Fruit fly (Drosophila melanogaster): ENCODE data around the gene Edem2.

The Edem2 gene

DNA sequence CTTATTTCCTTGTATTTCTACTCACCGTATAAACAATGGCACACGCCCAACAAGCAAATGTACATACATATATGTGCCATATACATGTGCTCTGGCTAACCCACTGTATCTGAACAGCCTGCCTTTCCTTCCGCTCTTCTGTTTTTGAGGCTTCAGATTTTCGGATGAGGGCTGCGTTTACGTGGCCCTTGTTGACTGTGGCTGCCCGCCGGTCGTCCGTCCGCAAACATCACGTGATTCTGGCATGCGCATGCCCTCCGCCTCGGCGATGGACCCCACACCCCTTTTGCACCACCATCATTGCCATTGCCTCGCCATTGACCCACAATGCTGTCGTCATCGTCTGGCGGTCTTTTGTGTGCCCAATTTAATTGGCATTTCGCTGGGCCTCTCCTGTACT is 13.3 kb downstream of the Edem2 start (continued):
- TF ChIP-seq H2.0 (GFP tag; IDR thresholded peaks at IDR 0.05), result no peak
- peak; percentile 21 for TF ChIP-seq CG12659 (GFP tag; optimal IDR thresholded peaks at IDR 0.05)
- TF ChIP-seq CG12299 (tag; optimal IDR thresholded peaks at IDR 0.05), result no peak
- no peak for TF ChIP-seq CG8388 (GFP tag; optimal IDR thresholded peaks at IDR 0.05)
- TF ChIP-seq CG11504 (tag; optimal IDR thresholded peaks at IDR 0.05), result no peak
- TF ChIP-seq cg (GFP tag; optimal IDR thresholded peaks at IDR 0.05), result peak; percentile 7
- no peak for TF ChIP-seq Lim3 (GFP tag; IDR thresholded peaks at IDR 0.05)
- no peak for TF ChIP-seq CG11695 (GFP tag; IDR thresholded peaks at IDR 0.05)
- TF ChIP-seq Nf-YC (tag; optimal IDR thresholded peaks at IDR 0.05), result peak; percentile 38
- no peak for TF ChIP-seq ATbp (GFP tag; optimal IDR thresholded peaks at IDR 0.05)
- peak; percentile 58; the same call in 1 of the 3 replicates for TF ChIP-seq Dbx (GFP tag; IDR thresholded peaks at IDR 0.05)
- no peak for TF ChIP-seq ssp (GFP tag; IDR thresholded peaks at IDR 0.05)
- TF ChIP-seq CG7839 (tag; optimal IDR thresholded peaks at IDR 0.05), result no peak
- TF ChIP-seq CG4730 (GFP tag; IDR thresholded peaks at IDR 0.05), result 0 out of 2 replicates have a peak, but pooled peaks have one; percentile 24
- no peak for TF ChIP-seq CkIIα-i1 (GFP tag; IDR thresholded peaks at IDR 0.05)
- no peak for TF ChIP-seq peb (GFP tag; IDR thresholded peaks at IDR 0.05)
- no peak for TF ChIP-seq yki (optimal IDR thresholded peaks at IDR 0.05)
- no peak for TF ChIP-seq CG16779 (GFP tag; IDR thresholded peaks at IDR 0.05)
- TF ChIP-seq Ssrp (tag; optimal IDR thresholded peaks at IDR 0.05), result no peak
- no peak for TF ChIP-seq dimm (GFP tag; IDR thresholded peaks at IDR 0.05)
- peak; percentile 51; the same call in 1 of the 3 replicates for TF ChIP-seq so (GFP tag; IDR thresholded peaks at IDR 0.05)
- TF ChIP-seq CG14710 (tag; optimal IDR thresholded peaks at IDR 0.05), result peak; percentile 24
- no peak for TF ChIP-seq NC2β (GFP tag; optimal IDR thresholded peaks at IDR 0.05)
- TF ChIP-seq B-H2 (GFP tag; optimal IDR thresholded peaks at IDR 0.05), result peak; percentile 43
- peak; percentile 53 for TF ChIP-seq CG11398 (GFP tag; optimal IDR thresholded peaks at IDR 0.05)
- TF ChIP-seq CG6813 (GFP tag; optimal IDR thresholded peaks at IDR 0.05), result peak; percentile 57
- no peak for TF ChIP-seq CG34376 (GFP tag; optimal IDR thresholded peaks at IDR 0.05)
- TF ChIP-seq NC2α (GFP tag; optimal IDR thresholded peaks at IDR 0.05), result peak; percentile 17
- TF ChIP-seq al (GFP tag; IDR thresholded peaks at IDR 0.05), result no peak
- TF ChIP-seq CG6854 (GFP tag; optimal IDR thresholded peaks at IDR 0.05), result peak; percentile 63
- peak; percentile 29 for TF ChIP-seq CG13424 (tag; optimal IDR thresholded peaks at IDR 0.05)
- no peak for TF ChIP-seq CG18476 (GFP tag; optimal IDR thresholded peaks at IDR 0.05)
- TF ChIP-seq Asciz (GFP tag; optimal IDR thresholded peaks at IDR 0.05), result no peak
- TF ChIP-seq Hsf (GFP tag; optimal IDR thresholded peaks at IDR 0.05), result no peak
- no peak for TF ChIP-seq sqz (GFP tag; optimal IDR thresholded peaks at IDR 0.05)
- no peak for TF ChIP-seq CG12391 (tag; optimal IDR thresholded peaks at IDR 0.05)
- no peak for TF ChIP-seq sim (GFP tag; IDR thresholded peaks at IDR 0.05)
- peak; percentile 12 for TF ChIP-seq Antp (GFP tag; optimal IDR thresholded peaks at IDR 0.05)
- 0 out of 2 replicates have a peak, but pooled peaks have one; percentile 21 for TF ChIP-seq chm (GFP tag; IDR thresholded peaks at IDR 0.05)
- peak; percentile 20 for TF ChIP-seq CG12744 (GFP tag; optimal IDR thresholded peaks at IDR 0.05)
- TF ChIP-seq CG14050 (GFP tag; IDR thresholded peaks at IDR 0.05), result no peak
- peak; percentile 60; the same call in 1 of the 2 replicates for TF ChIP-seq vvl (GFP tag; IDR thresholded peaks at IDR 0.05)
- TF ChIP-seq tio (GFP tag; optimal IDR thresholded peaks at IDR 0.05), result no peak
- no peak for TF ChIP-seq CG2129 (GFP tag; IDR thresholded peaks at IDR 0.05; ENCODE audit: partially characterized antibody)
- TF ChIP-seq cad (GFP tag; optimal IDR thresholded peaks at IDR 0.05), result no peak
- no peak for TF ChIP-seq HHEX (GFP tag; optimal IDR thresholded peaks at IDR 0.05)
- no peak for TF ChIP-seq CG30403 (GFP tag; optimal IDR thresholded peaks at IDR 0.05)
- TF ChIP-seq BEAF-32 (GFP tag; optimal IDR thresholded peaks at IDR 0.05), result no peak
- no peak for TF ChIP-seq gsb-n (tag; optimal IDR thresholded peaks at IDR 0.05)
- no peak for TF ChIP-seq CG4820 (GFP tag; optimal IDR thresholded peaks at IDR 0.05)
- TF ChIP-seq Adf1 (GFP tag; IDR thresholded peaks at IDR 0.05), result peak; percentile 36; the same call in 1 of the 2 replicates
- peak; percentile 23 for TF ChIP-seq ERR (GFP tag; optimal IDR thresholded peaks at IDR 0.05)
